Worm (Caenorhabditis elegans) whole organism, L4 larva: ENCODE data around the gene ifbp-1.

ENCODE experiments used
- F10B5.3 ChIP-seq: sonication (generic microtip); optimal IDR thresholded peaks from 2 replicates; lab custom pipeline; 2016; ENCODE audit warnings: mild to moderate bottlenecking, missing genetic modification characterization, missing compliant biosample characterization
- F26F4.8 ChIP-seq: fragments of 200-800 bp; sonication (Bioruptor generic); conservative IDR thresholded peaks from 2 replicates; pipeline ENCODE4 v1.3.6; 2022; ENCODE audit warnings: missing genetic modification characterization, missing compliant biosample characterization
- F37D6.2 ChIP-seq: sonication (generic microtip); optimal IDR thresholded peaks from 2 replicates; lab custom pipeline; 2016; ENCODE audit warnings: mild to moderate bottlenecking, missing genetic modification characterization, missing compliant biosample characterization
- R02D3.7 ChIP-seq: fragments of 150-350 bp; sonication (generic microtip); optimal IDR thresholded peaks from 3 replicates; lab custom pipeline; 2014; ENCODE audit warnings: missing biosample characterization, missing genetic modification characterization
- T20F7.1 ChIP-seq: fragments of 200-800 bp; sonication (Bioruptor generic); optimal IDR thresholded peaks from 2 replicates; lab custom pipeline; 2018; ENCODE audit warnings: mild to moderate bottlenecking, missing genetic modification characterization, missing compliant biosample characterization
- aha-1 ChIP-seq: fragments of 150-350 bp; peaks from one replicate; lab custom pipeline; 2014; ENCODE audit warnings: missing biosample characterization, missing genetic modification characterization
- ama-1 ChIP-seq: fragments of 150-350 bp; optimal IDR thresholded peaks from 2 replicates; lab custom pipeline; 2014; ENCODE audit warnings: inconsistent platforms, mixed read lengths
- arid-1 ChIP-seq: fragments of 200-800 bp; sonication (Bioruptor generic); conservative IDR thresholded peaks from 2 replicates; pipeline ENCODE4 v1.3.6; 2022; ENCODE audit warnings: missing genetic modification reagents, missing genetic modification characterization, missing compliant biosample characterization
- ceh-32 ChIP-seq: sonication (generic microtip); optimal IDR thresholded peaks from 2 replicates; lab custom pipeline; 2016; ENCODE audit warnings: mild to moderate bottlenecking, missing genetic modification characterization, missing compliant biosample characterization; ENCODE audit not compliant: poor library complexity
- ces-1 ChIP-seq: fragments of 150-350 bp; sonication (generic microtip); optimal IDR thresholded peaks from 4 replicates; lab custom pipeline; 2014; ENCODE audit warnings: missing biosample characterization, missing genetic modification reagents, missing genetic modification characterization
- ctbp-1 ChIP-seq: fragments of 200-800 bp; sonication (Bioruptor generic); IDR thresholded peaks from 2 replicates; pipeline ENCODE4 v1.3.6; 2022; ENCODE audit warnings: missing genetic modification reagents, missing genetic modification characterization, missing compliant biosample characterization
- daf-12 ChIP-seq: fragments of 150-350 bp; optimal IDR thresholded peaks from 2 replicates; lab custom pipeline; 2014; ENCODE audit warnings: missing biosample characterization, missing genetic modification reagents, missing genetic modification characterization
- daf-16 ChIP-seq, 3 experiments: sonication (generic microtip); optimal IDR thresholded peaks; 2 replicates each; lab custom pipeline; 2016 to 2017; ENCODE audit warnings: missing genetic modification characterization in 3 of 3, missing genetic modification reagents in 3 of 3, mild to moderate bottlenecking in 2 of 3, missing compliant biosample characterization in 2 of 3, missing biosample characterization in 1 of 3, moderate library complexity in 1 of 3
- dmd-9 ChIP-seq: fragments of 200-800 bp; sonication (Bioruptor generic); IDR thresholded peaks from 2 replicates; pipeline ENCODE4 v1.3.6; 2022; ENCODE audit warnings: missing genetic modification reagents, missing genetic modification characterization, missing compliant biosample characterization
- gei-8 ChIP-seq: fragments of 200-800 bp; sonication (Bioruptor generic); optimal IDR thresholded peaks from 2 replicates; lab custom pipeline; 2018; ENCODE audit warnings: mild to moderate bottlenecking, missing genetic modification characterization, missing compliant biosample characterization
- hif-1 ChIP-seq, 2 experiments: sonication (generic microtip); optimal IDR thresholded peaks; 2 replicates each; lab custom pipeline; 2016 to 2017; ENCODE audit warnings: missing compliant biosample characterization in 2 of 2, missing genetic modification characterization in 2 of 2, missing genetic modification reagents in 2 of 2, missing genotype in 2 of 2, mild to moderate bottlenecking in 1 of 2
- hlh-11 ChIP-seq: fragments of 200-800 bp; sonication (Bioruptor generic); optimal IDR thresholded peaks from 2 replicates; lab custom pipeline; 2018; ENCODE audit warnings: mild to moderate bottlenecking, missing genetic modification characterization, missing compliant biosample characterization
- hmg-1.1 ChIP-seq: fragments of 200-800 bp; sonication (Bioruptor generic); IDR thresholded peaks from 2 replicates; pipeline ENCODE4 v1.3.6; 2022; ENCODE audit warnings: missing genetic modification reagents, missing genetic modification characterization, missing compliant biosample characterization
- lin-29 ChIP-seq: fragments of 200-800 bp; sonication (Bioruptor generic); IDR thresholded peaks from 2 replicates; pipeline ENCODE4 v1.3.6; 2022; ENCODE audit warnings: missing genetic modification reagents, missing genetic modification characterization, missing compliant biosample characterization
- lin-38 ChIP-seq: fragments of 200-800 bp; sonication (Bioruptor generic); IDR thresholded peaks from 2 replicates; pipeline ENCODE4 v1.3.6; 2022; ENCODE audit warnings: missing genetic modification reagents, missing genetic modification characterization, missing compliant biosample characterization
- lin-39 ChIP-seq: fragments of 150-350 bp; optimal IDR thresholded peaks from 2 replicates; lab custom pipeline; 2014; ENCODE audit warnings: missing biosample characterization, missing genetic modification reagents, missing genetic modification characterization
- mdt-29 ChIP-seq: fragments of 200-800 bp; sonication (Bioruptor generic); IDR thresholded peaks from 2 replicates; pipeline ENCODE4 v1.3.6; 2022; ENCODE audit warnings: missing genetic modification reagents, missing genetic modification characterization, missing compliant biosample characterization
- mxl-2 ChIP-seq: fragments of 200-800 bp; sonication (Bioruptor generic); conservative IDR thresholded peaks from 2 replicates; pipeline ENCODE4 v1.3.6; 2022; ENCODE audit warnings: missing genetic modification reagents, missing genetic modification characterization, missing compliant biosample characterization
- mxl-3 ChIP-seq: fragments of 200-800 bp; sonication (Bioruptor generic); optimal IDR thresholded peaks from 2 replicates; lab custom pipeline; 2018; ENCODE audit warnings: mild to moderate bottlenecking, missing genetic modification characterization, missing compliant biosample characterization
- nhr-10 ChIP-seq: fragments of 150-350 bp; optimal IDR thresholded peaks from 2 replicates; lab custom pipeline; 2014; ENCODE audit warnings: missing biosample characterization, missing genetic modification characterization
- nhr-6 ChIP-seq: fragments of 150-350 bp; optimal IDR thresholded peaks from 2 replicates; lab custom pipeline; 2014; ENCODE audit warnings: missing biosample characterization, missing genetic modification characterization
- pha-4 ChIP-seq, 2 experiments: fragments of 150-350 bp in 1 of 2; fragments of 200-800 bp in 1 of 2; sonication (Bioruptor generic) in 1 of 2; IDR thresholded peaks in 1 of 2; optimal IDR thresholded peaks in 1 of 2; 2 replicates each; pipeline versions ENCODE4 v1.3.6 to Lab custom; 2014 to 2022; ENCODE audit warnings: missing genetic modification characterization in 2 of 2, missing genetic modification reagents in 2 of 2, missing biosample characterization in 1 of 2, missing compliant biosample characterization in 1 of 2
- set-16 ChIP-seq: fragments of 200-800 bp; sonication (Bioruptor generic); IDR thresholded peaks from 2 replicates; pipeline ENCODE4 v1.3.6; 2022; ENCODE audit warnings: missing genetic modification reagents, missing genetic modification characterization, missing compliant biosample characterization
- spr-1 ChIP-seq: sonication (generic microtip); optimal IDR thresholded peaks from 2 replicates; lab custom pipeline; 2016; ENCODE audit warnings: mild to moderate bottlenecking, missing genetic modification characterization, missing compliant biosample characterization
- vab-7 ChIP-seq: fragments of 200-800 bp; sonication (Bioruptor generic); IDR thresholded peaks from 2 replicates; pipeline ENCODE4 v1.3.6; 2022; ENCODE audit warnings: missing genetic modification reagents, missing genetic modification characterization, missing compliant biosample characterization
- zag-1 ChIP-seq: fragments of 150-350 bp; optimal IDR thresholded peaks from 2 replicates; lab custom pipeline; 2014; ENCODE audit warnings: missing biosample characterization, missing genetic modification characterization
- zfp-2 ChIP-seq: sonication (generic microtip); optimal IDR thresholded peaks from 2 replicates; lab custom pipeline; 2016; ENCODE audit warnings: mild to moderate bottlenecking, missing genetic modification characterization, missing compliant biosample characterization

The ifbp-1 gene

DNA sequence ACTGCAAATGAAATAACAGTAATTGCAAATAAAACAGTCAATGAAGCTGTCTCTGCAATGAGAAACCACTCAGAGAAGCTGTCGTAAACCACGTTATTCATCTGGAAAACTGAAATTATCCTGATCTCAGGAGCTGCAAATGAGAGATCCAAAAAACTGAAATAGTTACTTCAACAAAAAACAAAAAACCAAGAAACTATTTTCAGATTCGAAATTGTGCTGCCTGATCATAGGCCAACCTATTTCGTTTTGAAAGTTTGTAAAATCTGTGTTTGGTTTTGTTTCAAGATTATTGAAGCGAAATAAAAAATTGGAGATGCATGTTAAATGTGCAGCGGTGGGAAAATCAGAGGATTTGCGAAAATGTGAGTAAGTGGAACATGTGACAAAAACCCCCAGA is 40.6 kb upstream of the ifbp-1 start, which contains the start of gene srv-8:
TSS of gene srv-8 (minus strand) at position 101 of the 400 bp plus-strand sequence.
- TF ChIP-seq ces-1 (GFP tag; lab: Kevin White, UChicago), result no peak
- TF ChIP-seq, all 104 proteins: peak for 0

DNA sequence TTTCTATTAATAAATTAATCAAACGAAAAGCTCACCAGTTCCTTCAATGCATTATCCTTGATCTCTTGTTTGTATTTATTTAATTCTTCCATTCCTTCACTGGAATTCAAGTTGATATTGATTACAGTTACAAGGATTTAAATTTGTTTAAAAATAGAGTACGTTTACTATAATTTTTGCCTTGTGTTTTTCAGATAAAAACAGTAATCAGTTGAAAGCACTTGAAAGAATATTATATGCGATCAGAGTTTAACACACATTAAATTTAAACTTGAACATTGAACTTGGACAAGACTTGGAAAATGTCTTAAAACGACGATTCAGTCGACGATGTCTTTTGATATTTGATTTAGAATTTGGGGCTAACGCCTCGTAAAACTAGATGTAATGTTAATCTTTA is 37.5 kb upstream of the ifbp-1 start, which contains the start of gene F53F1.6:
TSS of gene F53F1.6 (minus strand) at position 101 of the 400 bp plus-strand sequence.
- TF ChIP-seq spr-1 (tag; lab: Kevin White, UChicago), result no peak
- TF ChIP-seq vab-7 (GFP tag; lab: Robert Waterston, UW), result no peak
- no peak for TF ChIP-seq nhr-6

DNA sequence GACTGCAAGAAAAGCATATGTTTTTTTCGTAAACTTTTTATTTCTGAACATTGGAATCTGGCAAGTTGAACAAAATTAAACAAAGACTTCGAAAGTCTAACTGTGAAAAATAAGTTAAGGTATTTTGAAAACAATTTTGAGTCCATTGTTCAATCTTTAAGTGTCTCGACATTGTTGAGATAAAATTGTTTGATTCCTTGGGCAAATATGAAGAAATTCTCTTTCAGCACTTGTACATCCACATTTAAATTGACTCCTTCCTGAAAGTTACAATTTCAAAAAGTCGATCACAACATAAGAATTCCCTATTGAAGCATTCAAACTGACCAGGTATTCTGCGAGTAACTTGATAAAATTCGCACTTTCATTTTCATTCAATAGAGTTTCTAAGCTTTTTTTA is 36.0 kb upstream of the ifbp-1 start:
- TF ChIP-seq ama-1 (lab: Kevin White, UChicago) (peak; percentile 41), aha-1 (tag; lab: Kevin White, UChicago) (peak; percentile 59), spr-1 (tag; lab: Kevin White, UChicago) (no peak)

DNA sequence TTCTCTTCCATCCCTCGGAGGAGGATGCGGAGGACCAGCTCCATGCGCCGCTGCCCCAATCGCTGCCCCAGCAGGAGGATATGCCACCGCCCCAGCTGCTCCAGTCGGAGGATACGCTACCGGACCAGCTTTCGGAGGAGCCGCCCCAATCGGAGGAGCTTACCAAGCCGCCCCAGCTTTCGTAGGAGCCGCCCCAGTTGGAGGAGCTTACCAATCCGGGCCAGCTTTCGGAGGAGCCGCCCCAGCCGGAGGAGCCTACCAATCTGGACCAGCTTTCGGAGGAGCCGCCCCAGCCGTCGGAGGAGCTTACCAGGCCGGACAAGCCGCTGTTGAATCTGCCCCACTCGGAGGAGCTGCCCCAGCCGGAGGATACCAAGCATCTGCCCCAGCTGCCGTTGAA is 35.4 kb upstream of the ifbp-1 start:
- TF ChIP-seq mxl-2, result no peak
- peak; percentile 29 for TF ChIP-seq gei-8 (GFP tag; lab: Kevin White, UChicago)
- no peak for TF ChIP-seq arid-1 (GFP tag; lab: Robert Waterston, UW)
- TF ChIP-seq pha-4 (GFP tag; IDR thresholded peaks at IDR 0.05; lab: Robert Waterston, UW), result peak; percentile 70; the same call in 1 of the 2 replicates
- no peak for TF ChIP-seq pha-4 (tag; optimal IDR thresholded peaks at IDR 0.05; lab: Kevin White, UChicago)
- no peak for TF ChIP-seq F37D6.2
- TF ChIP-seq nhr-10 (tag; lab: Kevin White, UChicago), result no peak
- 0 out of 2 replicates have a peak, but pooled peaks have one; percentile 43 for TF ChIP-seq hmg-1.1 (GFP tag; lab: Robert Waterston, UW)
- 0 out of 2 replicates have a peak, but pooled peaks have one; percentile 40 for TF ChIP-seq dmd-9 (GFP tag; lab: Robert Waterston, UW)
- no peak for TF ChIP-seq lin-29
- TF ChIP-seq daf-12 (tag; lab: Kevin White, UChicago), result no peak
- no peak for TF ChIP-seq lin-39 (tag; lab: Kevin White, UChicago)
- peak; percentile 6 for TF ChIP-seq F10B5.3
- TF ChIP-seq aha-1 (tag; lab: Kevin White, UChicago), result peak; percentile 89
- TF ChIP-seq ceh-32, result no peak
- no peak for TF ChIP-seq ama-1 (lab: Kevin White, UChicago)
- 0 out of 2 replicates have a peak, but pooled peaks have one; percentile 20 for TF ChIP-seq ctbp-1 (GFP tag; lab: Robert Waterston, UW)
- TF ChIP-seq T20F7.1 (GFP tag; lab: Kevin White, UChicago), result no peak
- TF ChIP-seq mxl-3 (GFP tag; lab: Kevin White, UChicago), result no peak
- TF ChIP-seq lin-38 (GFP tag; lab: Robert Waterston, UW), result no peak
- peak; percentile 99 for TF ChIP-seq set-16 (GFP tag; lab: Robert Waterston, UW)
- TF ChIP-seq, all 104 proteins: peak for 8

DNA sequence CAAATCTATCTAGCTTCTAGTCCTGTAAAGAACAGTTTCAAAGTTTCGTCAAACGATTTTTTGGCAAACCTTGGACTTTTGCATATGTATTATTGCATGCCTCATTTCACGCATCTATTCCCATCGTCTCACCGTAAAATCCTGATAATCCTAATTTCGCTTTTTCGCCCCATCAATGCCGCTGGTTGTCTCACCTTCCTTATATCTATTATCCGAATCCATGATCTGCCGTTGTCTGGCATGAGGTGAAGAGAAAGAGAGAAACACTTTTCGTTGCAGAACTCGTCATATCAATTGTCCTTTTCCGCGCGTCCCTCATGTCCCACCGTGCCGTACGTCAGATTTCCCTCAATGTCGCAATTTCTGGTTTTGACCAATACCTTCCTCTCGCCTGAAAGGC is 34.5 kb upstream of the ifbp-1 start, which contains the start of gene cut-2:
TSS of gene cut-2 (plus strand) at position 365 of the 400 bp plus-strand sequence.
- TF ChIP-seq hlh-11 (peak; percentile 8), mxl-3 (GFP tag; lab: Kevin White, UChicago) (peak; percentile 63), F26F4.8 (no peak)

DNA sequence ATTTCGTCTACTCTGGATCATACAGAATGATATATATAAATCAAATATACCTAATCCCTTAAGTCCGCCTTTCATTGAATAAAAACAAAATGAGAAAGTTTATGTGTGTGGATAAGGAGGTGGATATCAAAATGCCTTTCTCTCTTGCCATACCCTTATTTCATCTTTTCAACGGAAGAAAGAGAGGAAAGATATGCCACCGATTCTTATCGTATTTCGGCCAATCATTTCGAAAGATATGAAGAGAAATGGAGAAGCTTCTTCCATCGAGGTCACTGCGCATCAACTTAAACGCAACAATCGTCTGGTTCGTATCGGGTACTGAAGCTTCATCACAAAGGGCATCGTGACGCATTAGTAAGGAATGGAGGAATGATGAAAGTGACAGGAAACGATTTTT is 33.2 kb upstream of the ifbp-1 start:
- TF ChIP-seq hif-1 (tag; optimal IDR thresholded peaks at IDR 0.05; lab: Kevin White, UChicago) (no peak), mxl-2 (no peak), nhr-10 (tag; lab: Kevin White, UChicago) (no peak), daf-16 (GFP tag; optimal IDR thresholded peaks at IDR 0.05; lab: Kevin White, UChicago) (no peak), daf-16 (tag; optimal IDR thresholded peaks at IDR 0.05; lab: Kevin White, UChicago) (no peak), zfp-2 (tag; lab: Kevin White, UChicago) (no peak), mdt-29 (GFP tag; lab: Robert Waterston, UW) (no peak), R02D3.7 (tag; lab: Kevin White, UChicago) (no peak), zag-1 (no peak)
